Fruit fly (Drosophila melanogaster): ENCODE data around the gene CG15498.

DNA sequence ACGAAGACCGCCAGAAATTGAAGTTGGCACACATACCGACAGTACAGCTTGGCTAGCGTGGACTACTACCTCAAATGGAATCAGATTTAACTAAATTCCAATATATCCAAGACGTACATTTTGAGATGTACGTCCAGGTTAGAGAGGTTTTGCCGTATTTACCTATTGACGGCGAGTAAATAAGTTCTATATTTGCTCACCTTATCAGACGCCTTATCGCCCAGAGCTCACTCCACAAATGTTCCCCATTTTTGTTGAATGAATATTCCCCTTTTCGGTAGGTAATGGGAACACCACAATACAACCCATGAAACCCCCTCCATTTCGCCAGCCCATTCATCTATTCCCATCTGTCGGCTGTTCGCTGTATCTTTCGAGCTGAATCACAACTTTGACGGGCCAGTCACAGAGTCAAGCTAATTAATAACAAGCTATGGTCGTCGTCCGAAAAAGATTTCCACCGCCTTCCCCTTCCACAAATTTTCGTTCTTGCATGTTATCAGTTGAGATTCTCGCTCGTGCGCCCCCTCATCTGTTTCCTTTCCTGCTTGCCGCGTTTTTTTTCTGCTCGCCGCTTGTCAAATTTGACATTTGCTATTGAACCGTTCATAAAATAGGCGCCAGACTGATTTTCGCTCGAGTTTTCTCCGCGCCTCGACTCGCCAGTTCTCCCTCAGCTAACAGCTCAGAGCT is 21.9 kb upstream of the CG15498 start:
- TF ChIP-seq CTCF (optimal IDR thresholded peaks at IDR 0.05) (no peak), CG8478 (optimal IDR thresholded peaks at IDR 0.05) (no peak)
